Worm (Caenorhabditis elegans) whole organism, L4 larva: ENCODE data around the gene srg-68.
A peak's percentile ranks its signal among the peaks of the same experiment; 100 is the strongest.

ENCODE experiments used
- D1046.2 ChIP-seq: fragments of 200-800 bp; sonication (Bioruptor generic); IDR thresholded peaks from 2 replicates; pipeline ENCODE4 v1.3.6; 2022; ENCODE audit warnings: missing genetic modification characterization, missing compliant biosample characterization
- F10B5.3 ChIP-seq: sonication (generic microtip); optimal IDR thresholded peaks from 2 replicates; lab custom pipeline; 2016; ENCODE audit warnings: mild to moderate bottlenecking, missing genetic modification characterization, missing compliant biosample characterization
- F37D6.2 ChIP-seq: sonication (generic microtip); optimal IDR thresholded peaks from 2 replicates; lab custom pipeline; 2016; ENCODE audit warnings: mild to moderate bottlenecking, missing genetic modification characterization, missing compliant biosample characterization
- F49E8.2 ChIP-seq: sonication (generic microtip); optimal IDR thresholded peaks from 2 replicates; lab custom pipeline; 2016; ENCODE audit warnings: missing compliant biosample characterization, mild to moderate bottlenecking, missing genetic modification characterization, borderline replicate concordance
- Y48G9A.11 ChIP-seq: fragments of 200-800 bp; sonication (Bioruptor generic); IDR thresholded peaks from 2 replicates; pipeline ENCODE4 v1.3.6; 2022; ENCODE audit warnings: missing genetic modification reagents, missing genetic modification characterization, missing compliant biosample characterization
- ZK546.5 ChIP-seq, 2 experiments: sonication (generic microtip); optimal IDR thresholded peaks; 2 replicates each; lab custom pipeline; 2017; ENCODE audit warnings: missing biosample characterization in 2 of 2, missing genetic modification characterization in 2 of 2
- aha-1 ChIP-seq: fragments of 150-350 bp; peaks from one replicate; lab custom pipeline; 2014; ENCODE audit warnings: missing biosample characterization, missing genetic modification characterization
- arid-1 ChIP-seq: fragments of 200-800 bp; sonication (Bioruptor generic); conservative IDR thresholded peaks from 2 replicates; pipeline ENCODE4 v1.3.6; 2022; ENCODE audit warnings: missing genetic modification reagents, missing genetic modification characterization, missing compliant biosample characterization
- ceh-20 ChIP-seq: fragments of 200-800 bp; sonication (Bioruptor generic); IDR thresholded peaks from 2 replicates; pipeline ENCODE4 v1.3.6; 2022; ENCODE audit warnings: missing genetic modification reagents, missing genetic modification characterization, missing compliant biosample characterization
- ceh-32 ChIP-seq: sonication (generic microtip); optimal IDR thresholded peaks from 2 replicates; lab custom pipeline; 2016; ENCODE audit warnings: mild to moderate bottlenecking, missing genetic modification characterization, missing compliant biosample characterization; ENCODE audit not compliant: poor library complexity
- daf-16 ChIP-seq, 3 experiments: sonication (generic microtip); optimal IDR thresholded peaks; 2 replicates each; lab custom pipeline; 2016 to 2017; ENCODE audit warnings: missing genetic modification characterization in 3 of 3, missing genetic modification reagents in 3 of 3, mild to moderate bottlenecking in 2 of 3, missing compliant biosample characterization in 2 of 3, missing biosample characterization in 1 of 3, moderate library complexity in 1 of 3
- daf-8 ChIP-seq: fragments of 200-800 bp; sonication (Bioruptor generic); IDR thresholded peaks from 2 replicates; pipeline ENCODE4 v1.3.6; 2022; ENCODE audit warnings: missing genetic modification characterization, missing compliant biosample characterization
- dmd-6 ChIP-seq: fragments of 200-800 bp; sonication (Bioruptor generic); IDR thresholded peaks from 2 replicates; pipeline ENCODE4 v1.3.6; 2022; ENCODE audit warnings: missing genetic modification reagents, missing genetic modification characterization, missing compliant biosample characterization
- dmd-8 ChIP-seq: fragments of 200-800 bp; sonication (Bioruptor generic); IDR thresholded peaks from 2 replicates; pipeline ENCODE4 v1.3.6; 2022; ENCODE audit warnings: missing genetic modification characterization, missing compliant biosample characterization
- duxl-1 ChIP-seq: sonication (generic microtip); optimal IDR thresholded peaks from 2 replicates; lab custom pipeline; 2016; ENCODE audit warnings: mild to moderate bottlenecking, missing genetic modification characterization, moderate library complexity, missing compliant biosample characterization; ENCODE audit not compliant: poor library complexity
- dve-1 ChIP-seq: sonication (generic microtip); optimal IDR thresholded peaks from 2 replicates; lab custom pipeline; 2017; ENCODE audit warnings: antibody characterized with exemption, mild to moderate bottlenecking, missing genetic modification characterization, missing compliant biosample characterization; ENCODE audit not compliant: insufficient read depth
- egl-27 ChIP-seq: sonication (generic microtip); optimal IDR thresholded peaks from 3 replicates; lab custom pipeline; 2017; ENCODE audit warnings: missing biosample characterization, missing genetic modification reagents, missing genetic modification characterization
- egl-43 ChIP-seq: fragments of 200-800 bp; sonication (Bioruptor generic); IDR thresholded peaks from 2 replicates; pipeline ENCODE4 v1.3.6; 2022; ENCODE audit warnings: missing genetic modification reagents, missing genetic modification characterization, missing compliant biosample characterization
- fos-1 ChIP-seq: fragments of 150-350 bp; optimal IDR thresholded peaks from 2 replicates; lab custom pipeline; 2014; ENCODE audit warnings: missing biosample characterization, missing genetic modification characterization
- gei-8 ChIP-seq: fragments of 200-800 bp; sonication (Bioruptor generic); optimal IDR thresholded peaks from 2 replicates; lab custom pipeline; 2018; ENCODE audit warnings: mild to moderate bottlenecking, missing genetic modification characterization, missing compliant biosample characterization
- hif-1 ChIP-seq, 2 experiments: sonication (generic microtip); optimal IDR thresholded peaks; 2 replicates each; lab custom pipeline; 2016 to 2017; ENCODE audit warnings: missing compliant biosample characterization in 2 of 2, missing genetic modification characterization in 2 of 2, missing genetic modification reagents in 2 of 2, missing genotype in 2 of 2, mild to moderate bottlenecking in 1 of 2
- hlh-11 ChIP-seq: fragments of 200-800 bp; sonication (Bioruptor generic); optimal IDR thresholded peaks from 2 replicates; lab custom pipeline; 2018; ENCODE audit warnings: mild to moderate bottlenecking, missing genetic modification characterization, missing compliant biosample characterization
- hlh-30 ChIP-seq: sonication (generic microtip); optimal IDR thresholded peaks from 2 replicates; lab custom pipeline; 2017; ENCODE audit warnings: antibody characterized with exemption, mild to moderate bottlenecking, missing genetic modification characterization, missing compliant biosample characterization; ENCODE audit not compliant: insufficient read depth
- jun-1 ChIP-seq: fragments of 150-350 bp; optimal IDR thresholded peaks from 2 replicates; lab custom pipeline; 2014; ENCODE audit warnings: missing biosample characterization, missing genetic modification reagents, missing genetic modification characterization
- lin-38 ChIP-seq: fragments of 200-800 bp; sonication (Bioruptor generic); IDR thresholded peaks from 2 replicates; pipeline ENCODE4 v1.3.6; 2022; ENCODE audit warnings: missing genetic modification reagents, missing genetic modification characterization, missing compliant biosample characterization
- lir-3 ChIP-seq: sonication (generic microtip); optimal IDR thresholded peaks from 2 replicates; lab custom pipeline; 2016; ENCODE audit warnings: mild to moderate bottlenecking, missing genetic modification characterization, missing compliant biosample characterization
- lsy-2 ChIP-seq, 2 experiments: fragments of 150-350 bp in 1 of 2; sonication (generic microtip) in 1 of 2; optimal IDR thresholded peaks; 2 replicates each; lab custom pipeline; 2014 to 2017; ENCODE audit warnings: missing biosample characterization in 2 of 2, missing genetic modification characterization in 2 of 2
- mdt-29 ChIP-seq: fragments of 200-800 bp; sonication (Bioruptor generic); IDR thresholded peaks from 2 replicates; pipeline ENCODE4 v1.3.6; 2022; ENCODE audit warnings: missing genetic modification reagents, missing genetic modification characterization, missing compliant biosample characterization
- nhr-10 ChIP-seq: fragments of 150-350 bp; optimal IDR thresholded peaks from 2 replicates; lab custom pipeline; 2014; ENCODE audit warnings: missing biosample characterization, missing genetic modification characterization
- nhr-102 ChIP-seq: sonication (generic microtip); optimal IDR thresholded peaks from 2 replicates; lab custom pipeline; 2016; ENCODE audit warnings: mild to moderate bottlenecking, missing genetic modification characterization, moderate library complexity, missing compliant biosample characterization
- nhr-237 ChIP-seq: sonication (generic microtip); optimal IDR thresholded peaks from 2 replicates; lab custom pipeline; 2017; ENCODE audit warnings: missing biosample characterization, missing genetic modification characterization
- nhr-28 ChIP-seq: fragments of 150-350 bp; optimal IDR thresholded peaks from 2 replicates; lab custom pipeline; 2014; ENCODE audit warnings: missing biosample characterization, missing genetic modification characterization
- nhr-42 ChIP-seq: fragments of 200-800 bp; sonication (Bioruptor generic); IDR thresholded peaks from 2 replicates; pipeline ENCODE4 v1.3.6; 2022; ENCODE audit warnings: missing genetic modification characterization, missing compliant biosample characterization
- nhr-76 ChIP-seq: fragments of 150-350 bp; optimal IDR thresholded peaks from 2 replicates; lab custom pipeline; 2014; ENCODE audit warnings: missing biosample characterization, missing genetic modification characterization
- nhr-77 ChIP-seq: fragments of 150-350 bp; optimal IDR thresholded peaks from 2 replicates; lab custom pipeline; 2014; ENCODE audit warnings: missing biosample characterization, missing genetic modification characterization
- php-3 ChIP-seq: fragments of 200-800 bp; sonication (Bioruptor generic); IDR thresholded peaks from 2 replicates; pipeline ENCODE4 v1.3.6; 2022; ENCODE audit warnings: missing genetic modification reagents, missing genetic modification characterization, missing compliant biosample characterization
- rbr-2 ChIP-seq: sonication (generic microtip); optimal IDR thresholded peaks from 2 replicates; lab custom pipeline; 2016; ENCODE audit warnings: missing genotype, missing genetic modification characterization, missing compliant biosample characterization
- sdz-12 ChIP-seq: fragments of 200-800 bp; sonication (Bioruptor generic); optimal IDR thresholded peaks from 2 replicates; lab custom pipeline; 2018; ENCODE audit warnings: mild to moderate bottlenecking, missing genetic modification characterization, missing compliant biosample characterization
- skn-1 ChIP-seq: fragments of 150-350 bp; optimal IDR thresholded peaks from 2 replicates; lab custom pipeline; 2014; ENCODE audit warnings: missing biosample characterization, missing genetic modification characterization
- snpc-1.2 ChIP-seq: fragments of 200-800 bp; sonication (Bioruptor generic); IDR thresholded peaks from 2 replicates; pipeline ENCODE4 v1.3.6; 2022; ENCODE audit warnings: missing genetic modification reagents, missing genetic modification characterization, missing compliant biosample characterization
- unc-130 ChIP-seq: sonication (generic microtip); optimal IDR thresholded peaks from 2 replicates; lab custom pipeline; 2016; ENCODE audit warnings: missing genetic modification reagents, missing genetic modification characterization, missing compliant biosample characterization
- vab-7 ChIP-seq: fragments of 200-800 bp; sonication (Bioruptor generic); IDR thresholded peaks from 2 replicates; pipeline ENCODE4 v1.3.6; 2022; ENCODE audit warnings: missing genetic modification reagents, missing genetic modification characterization, missing compliant biosample characterization
- zag-1 ChIP-seq: fragments of 150-350 bp; optimal IDR thresholded peaks from 2 replicates; lab custom pipeline; 2014; ENCODE audit warnings: missing biosample characterization, missing genetic modification characterization
- zfp-2 ChIP-seq: sonication (generic microtip); optimal IDR thresholded peaks from 2 replicates; lab custom pipeline; 2016; ENCODE audit warnings: mild to moderate bottlenecking, missing genetic modification characterization, missing compliant biosample characterization
- zfp-3 ChIP-seq: fragments of 200-800 bp; sonication (Bioruptor generic); conservative IDR thresholded peaks from 2 replicates; pipeline ENCODE4 v1.3.6; 2022; ENCODE audit warnings: missing genetic modification reagents, missing genetic modification characterization, missing compliant biosample characterization
- ztf-7 ChIP-seq: fragments of 150-350 bp; optimal IDR thresholded peaks from 2 replicates; lab custom pipeline; 2014; ENCODE audit warnings: missing biosample characterization, missing genetic modification characterization

srg-68 gene

DNA sequence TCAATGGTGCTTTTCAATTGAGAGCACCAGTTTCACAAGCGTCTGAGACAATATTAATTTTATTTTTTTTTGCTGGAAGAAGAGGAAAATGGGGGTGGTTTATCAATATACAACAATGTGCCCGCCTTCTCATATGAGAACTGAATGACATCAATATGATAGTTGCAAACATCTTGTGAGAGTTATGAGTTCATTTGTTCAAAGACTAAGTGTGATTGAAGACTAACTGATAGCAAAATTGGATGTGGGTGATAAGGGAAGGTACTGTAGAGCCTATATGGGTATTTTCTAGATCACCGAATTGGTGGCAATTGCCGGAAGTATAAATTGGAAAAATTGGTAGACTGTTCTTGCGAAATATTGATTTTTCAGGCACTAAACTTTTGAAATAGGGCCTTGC is 47.3 kb upstream of the srg-68 start (continued):
- TF ChIP-seq F10B5.3 (tag; lab: Kevin White, UChicago): no peak
- TF ChIP-seq, all 104 proteins: peak for 16

DNA sequence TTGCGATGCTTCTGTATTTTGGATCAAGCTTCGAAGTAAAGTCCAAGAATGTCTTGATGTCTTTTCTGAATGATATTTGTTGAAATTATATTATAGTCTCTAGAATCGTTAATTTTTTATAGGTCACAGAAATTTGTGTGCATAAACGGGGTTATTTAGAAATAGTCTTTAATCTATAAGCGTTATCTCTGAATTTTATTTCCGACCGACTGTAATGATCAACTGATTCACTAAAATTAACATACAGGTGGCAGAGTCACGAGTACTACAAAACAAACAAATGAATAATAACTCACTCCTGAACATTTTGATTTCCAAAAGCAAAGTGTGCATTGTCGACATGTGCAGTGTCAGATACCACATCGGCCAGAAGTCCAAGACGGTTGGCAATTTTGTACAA is 46.5 kb upstream of the srg-68 start:
- no peak for TF ChIP-seq nhr-42 (GFP tag; lab: Robert Waterston, UW)
- no peak for TF ChIP-seq zfp-2 (tag; lab: Kevin White, UChicago)
- no peak for TF ChIP-seq ztf-7 (tag; lab: Kevin White, UChicago)
- no peak for TF ChIP-seq Y48G9A.11
- TF ChIP-seq duxl-1 (tag; lab: Kevin White, UChicago): no peak
- peak; percentile 63 for TF ChIP-seq nhr-77 (tag; lab: Kevin White, UChicago)
- peak; percentile 55; the same call in 1 of the 2 replicates for TF ChIP-seq php-3 (GFP tag; lab: Robert Waterston, UW)
- peak; percentile 33 for TF ChIP-seq dve-1 (tag; lab: Kevin White, UChicago)
- TF ChIP-seq zfp-3 (GFP tag; lab: Robert Waterston, UW): no peak
- TF ChIP-seq hlh-30 (tag; lab: Kevin White, UChicago): peak; percentile 1
- TF ChIP-seq dmd-6: 0 out of 2 replicates have a peak, but pooled peaks have one; percentile 19
- TF ChIP-seq daf-8 (GFP tag; lab: Robert Waterston, UW): no peak
- TF ChIP-seq gei-8 (GFP tag; lab: Kevin White, UChicago): no peak
- TF ChIP-seq snpc-1.2 (GFP tag; lab: Robert Waterston, UW): no peak
- TF ChIP-seq hlh-11 (tag; lab: Kevin White, UChicago): peak; percentile 10
- no peak for TF ChIP-seq daf-16 (GFP tag; optimal IDR thresholded peaks at IDR 0.05; lab: Kevin White, UChicago)
- peak; percentile 43 for TF ChIP-seq daf-16 (tag; optimal IDR thresholded peaks at IDR 0.05; lab: Kevin White, UChicago)
- TF ChIP-seq skn-1 (tag; lab: Kevin White, UChicago): no peak
- no peak for TF ChIP-seq nhr-102
- no peak for TF ChIP-seq nhr-10
- TF ChIP-seq nhr-28 (tag; lab: Kevin White, UChicago): peak; percentile 70
- TF ChIP-seq aha-1 (tag; lab: Kevin White, UChicago): peak; percentile 31

DNA sequence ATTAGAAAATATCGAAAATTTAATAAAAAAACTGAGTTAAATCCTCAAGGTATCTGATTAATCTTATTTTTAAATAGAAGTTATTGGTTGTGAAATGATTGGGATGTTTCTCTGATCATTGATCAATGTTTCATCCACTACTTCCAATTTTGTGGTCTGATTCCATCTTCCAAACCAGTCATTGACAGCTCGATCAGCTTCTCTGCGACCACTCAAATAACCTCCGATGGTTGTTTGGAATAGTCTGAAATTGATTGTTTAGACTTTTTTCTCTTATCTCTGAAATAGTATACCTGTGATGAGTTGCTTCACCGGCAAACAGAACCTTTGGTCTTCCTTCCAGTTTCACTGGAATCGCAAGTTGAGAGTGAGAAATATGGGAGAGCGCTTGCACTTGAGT is 44.7 kb upstream of the srg-68 start:
- TF ChIP-seq nhr-237 (tag; lab: Kevin White, UChicago): no peak
- no peak for TF ChIP-seq mdt-29 (GFP tag; lab: Robert Waterston, UW)
- no peak for TF ChIP-seq hif-1 (tag; optimal IDR thresholded peaks at IDR 0.05; lab: Kevin White, UChicago)
- TF ChIP-seq F37D6.2 (tag; lab: Kevin White, UChicago): no peak
- no peak for TF ChIP-seq ceh-20
- TF ChIP-seq dve-1 (tag; lab: Kevin White, UChicago): peak; percentile 16
- TF ChIP-seq F49E8.2 (tag; lab: Kevin White, UChicago): no peak
- no peak for TF ChIP-seq lsy-2 (tag; optimal IDR thresholded peaks at IDR 0.05; lab: Kevin White, UChicago)
- no peak for TF ChIP-seq php-3 (GFP tag; lab: Robert Waterston, UW)
- peak; percentile 59 for TF ChIP-seq dmd-6
- no peak for TF ChIP-seq nhr-28 (tag; lab: Kevin White, UChicago)
- TF ChIP-seq zag-1 (tag; lab: Kevin White, UChicago): no peak
- no peak for TF ChIP-seq ceh-32
- TF ChIP-seq nhr-76 (tag; lab: Kevin White, UChicago): no peak
- no peak for TF ChIP-seq vab-7
- TF ChIP-seq fos-1 (tag; lab: Kevin White, UChicago): no peak
- no peak for TF ChIP-seq jun-1 (tag; lab: Kevin White, UChicago)
- no peak for TF ChIP-seq egl-43 (GFP tag; lab: Robert Waterston, UW)
- no peak for TF ChIP-seq rbr-2 (tag; lab: Kevin White, UChicago)
- no peak for TF ChIP-seq daf-16 (GFP tag; optimal IDR thresholded peaks at IDR 0.05; lab: Kevin White, UChicago)
- peak; percentile 23 for TF ChIP-seq daf-16 (tag; optimal IDR thresholded peaks at IDR 0.05; lab: Kevin White, UChicago)
- TF ChIP-seq zfp-2 (tag; lab: Kevin White, UChicago): no peak
- no peak for TF ChIP-seq D1046.2 (GFP tag; lab: Robert Waterston, UW)
- no peak for TF ChIP-seq ZK546.5 (tag; optimal IDR thresholded peaks at IDR 0.05; lab: Kevin White, UChicago)
- TF ChIP-seq lir-3 (tag; lab: Kevin White, UChicago): no peak
- peak; percentile 34 for TF ChIP-seq lin-38
- no peak for TF ChIP-seq sdz-12 (GFP tag; lab: Kevin White, UChicago)
- no peak for TF ChIP-seq unc-130 (GFP tag; lab: Kevin White, UChicago)
- TF ChIP-seq dmd-8 (GFP tag; lab: Robert Waterston, UW): no peak
- no peak for TF ChIP-seq arid-1 (GFP tag; lab: Robert Waterston, UW)
- TF ChIP-seq egl-27 (tag; lab: Kevin White, UChicago): no peak
- TF ChIP-seq hlh-11 (tag; lab: Kevin White, UChicago): no peak
